Worm (Caenorhabditis elegans) whole organism, L1 larva: ENCODE results near the gene oac-7.

Source experiments
- C16A3.4 ChIP-seq: fragments of 150-350 bp; optimal IDR thresholded peaks from 2 replicates; lab custom pipeline; 2014; ENCODE audit warnings: missing biosample characterization, missing genetic modification characterization
- efl-1 ChIP-seq, 4 experiments: fragments of 150-350 bp; optimal IDR thresholded peaks in 3 of 4; peaks in 1 of 4; 1 replicate in 1 of 4; 2 replicates in 3 of 4; lab custom pipeline; 2014; ENCODE audit warnings: missing biosample characterization in 2 of 4, missing genetic modification characterization in 2 of 4, missing genetic modification reagents in 2 of 4
- fkh-10 ChIP-seq: sonication (generic microtip); optimal IDR thresholded peaks from 2 replicates; lab custom pipeline; 2017; ENCODE audit warnings: missing biosample characterization, missing genetic modification reagents, missing genetic modification characterization
- jun-1 ChIP-seq: fragments of 150-350 bp; optimal IDR thresholded peaks from 2 replicates; lab custom pipeline; 2014; ENCODE audit warnings: missing biosample characterization, missing genetic modification reagents, missing genetic modification characterization
- lin-13 ChIP-seq: fragments of 150-350 bp; optimal IDR thresholded peaks from 2 replicates; lab custom pipeline; 2014; ENCODE audit warnings: missing biosample characterization, missing genetic modification reagents, missing genetic modification characterization
- mep-1 ChIP-seq: fragments of 150-350 bp; optimal IDR thresholded peaks from 2 replicates; lab custom pipeline; 2014; ENCODE audit warnings: missing biosample characterization, missing genetic modification characterization
- nhr-11 ChIP-seq: fragments of 150-350 bp; optimal IDR thresholded peaks from 2 replicates; lab custom pipeline; 2014; ENCODE audit warnings: missing biosample characterization, missing genetic modification characterization
- nhr-28 ChIP-seq: fragments of 150-350 bp; optimal IDR thresholded peaks from 2 replicates; lab custom pipeline; 2014; ENCODE audit warnings: missing biosample characterization, missing genetic modification characterization
- skn-1 ChIP-seq: fragments of 150-350 bp; optimal IDR thresholded peaks from 2 replicates; lab custom pipeline; 2014; ENCODE audit warnings: missing biosample characterization, missing genetic modification characterization
- snpc-4 ChIP-seq: fragments of 150-350 bp; optimal IDR thresholded peaks from 2 replicates; lab custom pipeline; 2014; ENCODE audit warnings: missing biosample characterization, missing genetic modification characterization
- sox-4 ChIP-seq: sonication (generic microtip); optimal IDR thresholded peaks from 2 replicates; lab custom pipeline; 2016; ENCODE audit warnings: missing genetic modification characterization, missing compliant biosample characterization

DNA sequence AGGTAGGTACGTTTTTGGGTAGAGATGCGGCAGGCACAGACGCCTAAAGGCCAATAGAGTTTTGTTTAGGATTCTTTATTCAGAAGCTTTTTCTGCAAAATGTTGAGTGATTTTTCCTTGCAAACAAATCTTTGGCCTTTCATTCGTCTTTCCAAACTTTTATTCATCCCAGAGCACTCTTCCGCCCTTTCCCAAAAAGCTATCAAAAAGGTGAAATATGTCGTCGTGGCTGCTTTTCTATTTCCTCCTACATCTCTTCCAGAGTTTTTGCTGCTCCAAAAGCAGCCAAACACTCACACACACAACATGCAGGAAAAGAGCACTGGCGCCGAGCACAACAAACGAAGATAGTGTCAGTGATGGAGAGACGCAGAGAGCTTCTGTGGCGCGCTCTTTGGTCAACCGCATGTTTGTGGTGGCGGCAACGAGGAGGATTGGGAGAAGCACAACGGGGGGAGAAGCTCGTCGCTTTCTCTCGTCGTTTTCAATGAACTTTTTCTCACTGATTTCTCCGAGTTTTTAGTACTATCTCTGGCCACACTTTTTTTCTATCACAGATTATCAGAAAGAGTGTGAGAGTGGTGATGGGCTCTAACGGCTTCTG lies 41.3 kb downstream of the oac-7 start:
- TF ChIP-seq nhr-28 (tag; lab: Kevin White, UChicago) (no peak), C16A3.4 (no peak), fkh-10 (GFP tag; lab: Kevin White, UChicago) (peak; percentile 6), mep-1 (tag; lab: Kevin White, UChicago) (peak; percentile 23), lin-13 (no peak), sox-4 (no peak), efl-1 (optimal IDR thresholded peaks at IDR 0.05; lab: Kevin White, UChicago) (peak; percentile 42 to 43), efl-1 (GFP tag; optimal IDR thresholded peaks at IDR 0.05 in 1 of 2; lab: Kevin White, UChicago) (peak; percentile 30 to 89), nhr-11 (tag; lab: Kevin White, UChicago) (no peak), skn-1 (no peak), jun-1 (tag; lab: Kevin White, UChicago) (peak; percentile 25), snpc-4 (tag; lab: Kevin White, UChicago) (peak; percentile 28)
